Worm (Caenorhabditis elegans) whole organism, early embryonic: ENCODE measurements around the gene ZK1290.14.

ENCODE experiments used
- B0310.2 ChIP-seq: sonication (generic microtip); optimal IDR thresholded peaks from 2 replicates; lab custom pipeline; 2016; ENCODE audit warnings: mild to moderate bottlenecking, missing genetic modification characterization, missing compliant biosample characterization
- ama-1 ChIP-seq: fragments of 150-350 bp; optimal IDR thresholded peaks from 2 replicates; lab custom pipeline; 2014
- ceh-13 ChIP-seq: fragments of 200-800 bp; sonication (Bioruptor generic); optimal IDR thresholded peaks from 2 replicates; lab custom pipeline; 2018; ENCODE audit warnings: mild to moderate bottlenecking, missing genetic modification characterization, missing compliant biosample characterization
- ceh-36 ChIP-seq: sonication (generic microtip); optimal IDR thresholded peaks from 2 replicates; lab custom pipeline; 2016; ENCODE audit warnings: missing genetic modification characterization, inconsistent platforms, missing compliant biosample characterization
- ets-7 ChIP-seq: sonication (generic microtip); optimal IDR thresholded peaks from 2 replicates; lab custom pipeline; 2016; ENCODE audit warnings: missing genotype, missing genetic modification characterization, missing compliant biosample characterization
- flt-1 ChIP-seq: fragments of 200-800 bp; sonication (Bioruptor generic); IDR thresholded peaks from 2 replicates; pipeline ENCODE4 v1.3.6; 2022; ENCODE audit warnings: missing genetic modification characterization, missing compliant biosample characterization
- hmg-4 ChIP-seq: fragments of 200-800 bp; sonication (Bioruptor generic); optimal IDR thresholded peaks from 2 replicates; lab custom pipeline; 2018; ENCODE audit warnings: mild to moderate bottlenecking, missing genetic modification characterization, missing compliant biosample characterization
- sea-1 ChIP-seq: fragments of 200-800 bp; sonication (Bioruptor generic); conservative IDR thresholded peaks from 2 replicates; pipeline ENCODE4 v1.3.6; 2022; ENCODE audit warnings: missing genetic modification characterization, missing compliant biosample characterization
- tbx-11 ChIP-seq: fragments of 200-800 bp; sonication (Bioruptor generic); IDR thresholded peaks from 2 replicates; pipeline ENCODE4 v1.3.6; 2022; ENCODE audit warnings: missing genetic modification characterization, missing compliant biosample characterization
- tbx-37 ChIP-seq: fragments of 200-800 bp; sonication (Bioruptor generic); conservative IDR thresholded peaks from 2 replicates; pipeline ENCODE4 v1.3.6; 2022; ENCODE audit warnings: missing genetic modification reagents, missing genetic modification characterization, missing compliant biosample characterization

- peak; percentile 62 for TF ChIP-seq ceh-36 (tag; lab: Kevin White, UChicago)
- no peak for TF ChIP-seq ama-1 (lab: Kevin White, UChicago)
- no peak for TF ChIP-seq B0310.2 (tag; lab: Kevin White, UChicago)
- TF ChIP-seq ceh-13 (GFP tag; lab: Kevin White, UChicago): no peak
- TF ChIP-seq hmg-4: no peak
- TF ChIP-seq flt-1 (GFP tag; lab: Robert Waterston, UW): no peak
- TF ChIP-seq tbx-37 (GFP tag; lab: Robert Waterston, UW): no peak
- no peak for TF ChIP-seq ets-7 (tag; lab: Kevin White, UChicago)
- TF ChIP-seq sea-1 (GFP tag; lab: Robert Waterston, UW): no peak
- no peak for TF ChIP-seq tbx-11 (GFP tag; lab: Robert Waterston, UW)
These were observed 15.4 kb upstream of the ZK1290.14 start for ce11 chrII:7570820-7571219.
